Fruit fly (Drosophila melanogaster): ENCODE measurements around the gene HP1D3csd.

HP1D3csd gene

DNA sequence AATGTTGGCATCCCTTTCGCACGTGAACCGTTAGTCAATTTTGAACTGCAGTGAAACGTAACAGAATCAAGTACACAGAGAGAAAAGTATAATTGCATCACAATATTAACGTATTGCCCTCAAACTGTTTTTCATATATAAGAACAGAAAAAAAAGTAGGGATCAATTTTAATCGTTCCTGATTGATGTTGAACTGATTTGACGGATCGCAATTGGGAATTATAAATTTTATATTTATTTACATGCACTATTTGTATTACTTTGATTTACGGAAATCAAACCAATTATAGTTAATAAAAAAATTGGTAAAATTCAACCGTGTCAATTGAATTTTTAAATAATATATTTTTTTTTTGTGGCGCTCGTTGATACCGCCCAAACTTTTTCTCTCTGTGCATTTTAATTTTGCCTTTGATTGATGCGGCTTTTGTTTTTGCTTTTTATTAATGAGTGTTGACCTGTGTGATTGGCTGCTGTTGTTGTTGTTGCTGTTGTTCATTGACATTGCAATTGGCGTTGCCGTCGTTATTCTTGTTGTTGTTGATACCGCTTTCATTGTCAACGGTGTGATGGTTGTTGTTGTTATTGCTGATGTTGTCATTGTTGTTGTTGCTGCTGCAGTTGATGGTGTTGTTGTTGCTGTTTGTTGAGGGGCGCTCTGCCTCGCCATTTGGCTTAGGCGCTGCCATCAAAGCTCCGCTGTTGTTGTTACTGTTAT is 37.3 kb upstream of the HP1D3csd start (continued):
- TF ChIP-seq zf30C (GFP tag; optimal IDR thresholded peaks at IDR 0.05): peak; percentile 60
- peak; percentile 40 for TF ChIP-seq HHEX (GFP tag; optimal IDR thresholded peaks at IDR 0.05)
- no peak for TF ChIP-seq Oaz (GFP tag; IDR thresholded peaks at IDR 0.05)
- TF ChIP-seq pnt (GFP tag; optimal IDR thresholded peaks at IDR 0.05): no peak
- TF ChIP-seq CG9797 (GFP tag; optimal IDR thresholded peaks at IDR 0.05): no peak
- TF ChIP-seq Deaf1 (tag; optimal IDR thresholded peaks at IDR 0.05): no peak
- TF ChIP-seq CG14710 (tag; optimal IDR thresholded peaks at IDR 0.05): peak; percentile 60
- TF ChIP-seq CG6689 (GFP tag; IDR thresholded peaks at IDR 0.05): peak; percentile 59
- TF ChIP-seq hbn (GFP tag; IDR thresholded peaks at IDR 0.05; ENCODE audit: partially characterized antibody): no peak
- TF ChIP-seq toy (GFP tag; IDR thresholded peaks at IDR 0.05): no peak
- TF ChIP-seq caup (GFP tag; optimal IDR thresholded peaks at IDR 0.05; ENCODE audit: severe bottlenecking): no peak
- TF ChIP-seq luna (GFP tag; optimal IDR thresholded peaks at IDR 0.05): no peak
- no peak for TF ChIP-seq peb (GFP tag; IDR thresholded peaks at IDR 0.05)
- no peak for TF ChIP-seq CG7963 (GFP tag; IDR thresholded peaks at IDR 0.05; ENCODE audit: partially characterized antibody)
- peak; percentile 70 for TF ChIP-seq fd96Cb (tag; optimal IDR thresholded peaks at IDR 0.05)
- no peak for TF ChIP-seq CG6813 (GFP tag; optimal IDR thresholded peaks at IDR 0.05)
- TF ChIP-seq seq (GFP tag; IDR thresholded peaks at IDR 0.05): 0 out of 2 replicates have a peak, but pooled peaks have one; percentile 15
- TF ChIP-seq Sry-δ (GFP tag; optimal IDR thresholded peaks at IDR 0.05): no peak
- TF ChIP-seq Doc3 (GFP tag; IDR thresholded peaks at IDR 0.05; ENCODE audit: partially characterized antibody): no peak
- peak; percentile 35; the same call in 1 of the 2 replicates for TF ChIP-seq Atf6 (GFP tag; IDR thresholded peaks at IDR 0.05)
- TF ChIP-seq MBD-R2 (GFP tag; IDR thresholded peaks at IDR 0.05): no peak
- TF ChIP-seq ato (GFP tag; IDR thresholded peaks at IDR 0.05; ENCODE audit: partially characterized antibody): no peak
- TF ChIP-seq exex (tag; optimal IDR thresholded peaks at IDR 0.05): no peak
- TF ChIP-seq CG10274 (GFP tag; optimal IDR thresholded peaks at IDR 0.05): peak; percentile 3
- no peak for TF ChIP-seq CG5953 (GFP tag; IDR thresholded peaks at IDR 0.05)
- no peak for TF ChIP-seq CG8359 (GFP tag; optimal IDR thresholded peaks at IDR 0.05; ENCODE audit: borderline replicate concordance)
- no peak for TF ChIP-seq stwl (tag; optimal IDR thresholded peaks at IDR 0.05)
- TF ChIP-seq Dip2 (GFP tag; IDR thresholded peaks at IDR 0.05): no peak
- peak; percentile 23 for TF ChIP-seq cwo (GFP tag; optimal IDR thresholded peaks at IDR 0.05)
- peak; percentile 3 for TF ChIP-seq CG5180 (GFP tag; optimal IDR thresholded peaks at IDR 0.05)
- no peak for TF ChIP-seq CG9215 (GFP tag; IDR thresholded peaks at IDR 0.05)
- no peak for TF ChIP-seq Dll (GFP tag; IDR thresholded peaks at IDR 0.05; ENCODE audit: partially characterized antibody)
- TF ChIP-seq Hey (tag; optimal IDR thresholded peaks at IDR 0.05): no peak
- TF ChIP-seq vnd (GFP tag; IDR thresholded peaks at IDR 0.05; ENCODE audit: partially characterized antibody): no peak
- no peak for TF ChIP-seq slou (GFP tag; optimal IDR thresholded peaks at IDR 0.05)
- no peak for TF ChIP-seq Adf1 (GFP tag; IDR thresholded peaks at IDR 0.05)
- no peak for TF ChIP-seq Dad (GFP tag; optimal IDR thresholded peaks at IDR 0.05)
- TF ChIP-seq CG15601 (tag; optimal IDR thresholded peaks at IDR 0.05): peak; percentile 23
- no peak for TF ChIP-seq yki (optimal IDR thresholded peaks at IDR 0.05)
- TF ChIP-seq CG14860 (GFP tag; IDR thresholded peaks at IDR 0.05; ENCODE audit: partially characterized antibody): no peak
- TF ChIP-seq esg (GFP tag; conservative IDR thresholded peaks at IDR 0.05): peak; percentile 35; the same call in 1 of the 2 replicates
- TF ChIP-seq fd102C (GFP tag; optimal IDR thresholded peaks at IDR 0.05): no peak
- TF ChIP-seq CG11695 (GFP tag; IDR thresholded peaks at IDR 0.05): peak; percentile 40; the same call in 1 of the 3 replicates
- 0 out of 3 replicates have a peak, but pooled peaks have one; percentile 48 for TF ChIP-seq ase (GFP tag; IDR thresholded peaks at IDR 0.05)
- peak; percentile 64 for TF ChIP-seq CG9437 (GFP tag; optimal IDR thresholded peaks at IDR 0.05)
- 0 out of 2 replicates have a peak, but pooled peaks have one; percentile 28 for TF ChIP-seq CG17328 (GFP tag; IDR thresholded peaks at IDR 0.05)
- peak; percentile 62 for TF ChIP-seq CG3281 (GFP tag; optimal IDR thresholded peaks at IDR 0.05)
- TF ChIP-seq Elba2 (GFP tag; optimal IDR thresholded peaks at IDR 0.05): no peak
- no peak for TF ChIP-seq CG33213 (GFP tag; optimal IDR thresholded peaks at IDR 0.05)
